Worm (Caenorhabditis elegans): ENCODE data around the gene fbxa-194.

ce11 chrV:19802797-19803196 is 24.3 kb upstream of the fbxa-194 start:
- TF ChIP-seq scrt-1 (GFP tag; IDR thresholded peaks at IDR 0.05), result no peak
- TF ChIP-seq ama-1 (optimal IDR thresholded peaks at IDR 0.05), result no peak
- no peak for TF ChIP-seq tbx-11 (GFP tag; IDR thresholded peaks at IDR 0.05)
- no peak for TF ChIP-seq hmbx-1 (tag; optimal IDR thresholded peaks at IDR 0.05)
- TF ChIP-seq tbx-37 (GFP tag; conservative IDR thresholded peaks at IDR 0.05), result no peak

All from whole organism, early embryonic.